Fruit fly (Drosophila melanogaster): ENCODE measurements around the gene CG17568.
A peak's percentile ranks its signal among the peaks of the same experiment; 100 is the strongest.

CG17568 gene

DNA sequence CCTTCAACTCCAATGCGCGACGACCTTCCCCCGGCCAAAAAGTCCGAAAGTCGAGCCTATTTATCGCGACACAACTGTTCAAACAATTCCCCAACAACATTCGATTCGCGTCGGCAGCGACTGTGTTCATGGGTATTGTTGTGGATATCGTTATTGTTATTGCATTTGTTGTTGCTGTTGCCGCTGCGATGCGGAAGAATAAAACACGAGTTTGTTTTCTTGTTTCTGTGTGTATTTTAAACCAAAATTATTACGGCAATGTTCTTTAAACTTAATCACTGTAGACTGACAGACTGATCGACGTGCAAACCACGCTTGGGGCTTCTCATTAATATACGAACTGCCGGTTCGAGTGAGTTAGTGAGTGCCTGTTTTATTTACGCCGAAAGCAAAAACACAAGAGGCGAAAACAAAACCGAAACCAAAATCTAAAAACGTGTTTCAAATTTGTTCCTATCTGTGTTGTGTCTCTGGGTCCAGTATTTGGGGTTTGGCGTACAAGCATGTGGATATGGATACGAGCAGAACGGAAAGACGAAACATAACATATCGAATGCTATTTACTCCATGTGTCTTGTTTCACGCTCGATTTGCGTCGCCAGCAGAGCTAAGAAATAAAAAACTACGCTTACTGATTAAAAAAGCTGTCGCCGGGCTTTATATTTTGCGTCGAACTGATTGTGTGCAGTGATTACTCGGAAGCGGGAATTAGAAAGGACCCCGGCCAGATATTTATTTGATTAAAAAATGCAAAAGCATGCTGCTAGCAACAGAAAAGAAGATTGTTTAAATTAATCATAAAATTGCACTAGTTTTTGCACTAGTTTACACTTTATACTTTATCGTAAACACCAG is 21.7 kb downstream of the CG17568 start:
- TF ChIP-seq CG15710 (tag; optimal IDR thresholded peaks at IDR 0.05) (no peak), CG12605 (GFP tag; IDR thresholded peaks at IDR 0.05) (no peak), Pif1A (GFP tag; optimal IDR thresholded peaks at IDR 0.05) (no peak), CG32121 (GFP tag; IDR thresholded peaks at IDR 0.05) (no peak), CG17806 (tag; optimal IDR thresholded peaks at IDR 0.05) (no peak), CG4496 (GFP tag; IDR thresholded peaks at IDR 0.05) (peak; percentile 2; the same call in 1 of the 3 replicates), rn (GFP tag; IDR thresholded peaks at IDR 0.05) (0 out of 2 replicates have a peak, but pooled peaks have one; percentile 0)

DNA sequence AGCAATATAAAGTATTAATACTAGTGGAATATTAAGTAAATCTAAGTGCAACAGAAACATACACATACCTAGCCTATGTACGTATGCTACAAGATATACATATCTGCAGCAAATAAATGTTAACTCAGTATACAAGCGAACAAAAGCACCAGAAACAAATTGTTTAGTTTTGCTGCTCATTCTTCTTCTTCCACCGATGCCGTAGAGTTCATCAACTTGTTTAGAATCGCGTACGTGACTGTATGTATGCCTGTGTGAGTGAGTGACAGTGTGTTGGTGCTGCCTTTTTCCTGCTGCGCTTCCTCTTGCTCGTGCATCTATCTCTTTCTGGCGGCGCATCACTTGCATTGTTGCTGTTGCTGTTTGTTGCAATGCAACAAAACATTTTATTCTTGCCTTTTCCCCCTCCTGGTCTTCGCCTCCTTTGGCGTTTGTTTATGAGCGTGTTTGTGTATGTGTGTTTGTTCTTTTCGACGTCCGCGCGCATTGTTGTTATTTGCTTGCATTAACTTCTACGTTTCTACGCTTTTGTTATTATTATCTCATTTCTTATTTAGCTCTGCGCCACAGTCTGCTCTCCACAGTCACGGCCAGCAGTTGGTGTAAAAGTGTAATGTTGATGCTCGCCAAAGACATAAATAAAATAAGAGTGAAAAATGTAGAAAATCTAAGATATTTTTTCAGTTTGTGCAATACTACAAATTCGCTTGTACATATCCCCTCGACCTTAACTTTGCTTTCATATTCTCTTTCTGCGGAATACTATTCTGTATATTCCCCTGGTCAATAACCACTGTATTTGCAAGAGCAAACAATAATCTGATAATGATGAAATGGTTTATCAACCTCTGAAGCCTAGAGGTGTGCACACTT is 22.6 kb downstream of the CG17568 start:
- TF ChIP-seq Pif1A (GFP tag; optimal IDR thresholded peaks at IDR 0.05): peak; percentile 51
- peak; percentile 70 for TF ChIP-seq CG14655 (GFP tag; optimal IDR thresholded peaks at IDR 0.05)
- peak; percentile 43; the same call in 1 of the 2 replicates for TF ChIP-seq Ets98B (GFP tag; IDR thresholded peaks at IDR 0.05)
- TF ChIP-seq CG34367 (tag; optimal IDR thresholded peaks at IDR 0.05): no peak
- TF ChIP-seq CG32121 (GFP tag; IDR thresholded peaks at IDR 0.05): peak; percentile 55
- no peak for TF ChIP-seq D1 (tag; optimal IDR thresholded peaks at IDR 0.05)
- TF ChIP-seq EcR (GFP tag; optimal IDR thresholded peaks at IDR 0.05): peak; percentile 43
- 0 out of 2 replicates have a peak, but pooled peaks have one; percentile 21 for TF ChIP-seq rn (GFP tag; IDR thresholded peaks at IDR 0.05)
- peak; percentile 26 for TF ChIP-seq CG9948 (tag; optimal IDR thresholded peaks at IDR 0.05)
- peak; percentile 67; the same call in 2 of the 3 replicates for TF ChIP-seq fd96Ca (GFP tag; IDR thresholded peaks at IDR 0.05)
- TF ChIP-seq CG8301 (tag; optimal IDR thresholded peaks at IDR 0.05): peak; percentile 61
- peak; percentile 27 for TF ChIP-seq Snoo (tag; optimal IDR thresholded peaks at IDR 0.05)
- no peak for TF ChIP-seq CG10348 (GFP tag; IDR thresholded peaks at IDR 0.05)
- peak; percentile 53 for TF ChIP-seq CG8159 (tag; optimal IDR thresholded peaks at IDR 0.05)
- peak; percentile 10 for TF ChIP-seq Pif1B (GFP tag; optimal IDR thresholded peaks at IDR 0.05)
- peak; percentile 33 for TF ChIP-seq CG17806 (tag; optimal IDR thresholded peaks at IDR 0.05)
- peak; percentile 29 for TF ChIP-seq CG15710 (tag; optimal IDR thresholded peaks at IDR 0.05)
- peak; percentile 61 for TF ChIP-seq CG4496 (GFP tag; IDR thresholded peaks at IDR 0.05)
- TF ChIP-seq CG12605 (GFP tag; IDR thresholded peaks at IDR 0.05): no peak
- TF ChIP-seq gl (tag; optimal IDR thresholded peaks at IDR 0.05): no peak
- TF ChIP-seq CG13204 (GFP tag; optimal IDR thresholded peaks at IDR 0.05): no peak

DNA sequence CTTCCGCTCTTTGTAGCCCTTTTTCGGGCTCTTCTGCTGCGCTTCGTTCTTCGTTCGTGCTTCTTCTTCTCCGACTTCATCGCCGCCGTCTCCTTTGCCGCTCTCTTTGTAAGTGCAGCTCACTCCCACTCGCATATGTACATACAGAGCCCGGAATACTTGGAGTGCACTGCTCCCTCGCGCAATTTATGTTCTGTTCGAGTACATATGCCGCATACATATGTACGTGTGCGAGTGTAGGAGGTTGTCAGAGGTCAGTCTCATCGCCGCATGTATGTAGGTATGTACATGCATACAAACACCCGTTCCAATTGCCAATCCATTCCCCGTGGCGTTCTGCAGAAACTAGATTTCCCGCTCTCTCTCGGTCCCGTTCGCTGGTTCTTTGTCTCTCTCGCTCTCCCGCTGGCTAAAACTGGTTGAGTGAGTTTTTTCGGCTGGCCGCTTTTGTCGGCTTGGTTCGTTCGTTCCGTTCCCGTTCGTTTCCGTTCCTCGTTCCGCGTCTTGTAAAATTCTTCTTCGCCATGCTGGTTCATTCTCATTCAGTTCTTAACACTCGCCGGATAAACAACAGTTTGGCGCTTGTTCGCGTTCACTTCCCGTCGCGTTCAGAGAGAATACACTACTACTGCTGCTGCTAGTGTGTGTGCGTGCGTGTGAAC is 23.4 kb downstream of the CG17568 start:
- peak; percentile 52 for TF ChIP-seq Pif1A (GFP tag; optimal IDR thresholded peaks at IDR 0.05)
- TF ChIP-seq fd96Ca (GFP tag; IDR thresholded peaks at IDR 0.05): no peak
- no peak for TF ChIP-seq CG8301 (tag; optimal IDR thresholded peaks at IDR 0.05)
- TF ChIP-seq CG9948 (tag; optimal IDR thresholded peaks at IDR 0.05): no peak
- TF ChIP-seq CG14655 (GFP tag; optimal IDR thresholded peaks at IDR 0.05): no peak
- no peak for TF ChIP-seq CG15710 (tag; optimal IDR thresholded peaks at IDR 0.05)
- no peak for TF ChIP-seq CG10348 (GFP tag; IDR thresholded peaks at IDR 0.05)
- no peak for TF ChIP-seq rn (GFP tag; IDR thresholded peaks at IDR 0.05)
- TF ChIP-seq CG34367 (tag; optimal IDR thresholded peaks at IDR 0.05): peak; percentile 6
- no peak for TF ChIP-seq D1 (tag; optimal IDR thresholded peaks at IDR 0.05)
- TF ChIP-seq EcR (GFP tag; optimal IDR thresholded peaks at IDR 0.05): peak; percentile 99
- peak; percentile 47; the same call in 1 of the 2 replicates for TF ChIP-seq CG12605 (GFP tag; IDR thresholded peaks at IDR 0.05)
- TF ChIP-seq CG13204 (GFP tag; optimal IDR thresholded peaks at IDR 0.05): peak; percentile 43
- peak; percentile 41 for TF ChIP-seq Snoo (tag; optimal IDR thresholded peaks at IDR 0.05)
- TF ChIP-seq CG17806 (tag; optimal IDR thresholded peaks at IDR 0.05): peak; percentile 3
- TF ChIP-seq CG4496 (GFP tag; IDR thresholded peaks at IDR 0.05): peak; percentile 7; the same call in 1 of the 3 replicates
- TF ChIP-seq Ets98B (GFP tag; IDR thresholded peaks at IDR 0.05): peak; percentile 61; the same call in 1 of the 2 replicates
- no peak; the same call in 1 of the 2 replicates for TF ChIP-seq CG32121 (GFP tag; IDR thresholded peaks at IDR 0.05)
- TF ChIP-seq CG8159 (tag; optimal IDR thresholded peaks at IDR 0.05): peak; percentile 45
- TF ChIP-seq gl (tag; optimal IDR thresholded peaks at IDR 0.05): no peak
- peak; percentile 24 for TF ChIP-seq Pif1B (GFP tag; optimal IDR thresholded peaks at IDR 0.05)

DNA sequence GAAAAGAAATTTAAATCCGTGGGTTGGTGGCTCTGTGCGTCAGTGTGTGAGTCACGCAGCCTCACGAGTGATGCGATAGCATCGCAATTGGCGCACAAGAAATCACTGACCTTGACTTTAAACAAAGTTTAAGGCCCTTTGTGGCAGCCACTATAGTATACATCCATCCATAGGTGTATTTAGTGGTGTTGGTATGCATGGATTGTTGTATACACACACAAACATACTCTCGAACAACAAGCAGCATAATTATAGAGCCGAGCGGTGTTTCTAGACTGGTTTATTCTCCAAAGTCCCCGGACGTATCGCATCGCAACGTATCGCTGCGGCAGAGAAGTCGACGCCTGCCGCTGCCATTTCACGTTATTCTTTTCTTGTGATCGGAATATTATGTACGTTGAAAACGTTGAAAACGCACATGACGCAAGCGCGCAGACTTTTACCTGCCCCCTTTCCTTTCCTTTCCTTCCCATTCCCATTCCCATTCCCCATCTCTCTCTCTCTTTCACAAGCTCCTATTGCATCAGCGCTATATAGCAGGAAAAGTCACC is 24.7 kb downstream of the CG17568 start:
- TF ChIP-seq EcR (GFP tag; optimal IDR thresholded peaks at IDR 0.05) (peak; percentile 94), CG13204 (GFP tag; optimal IDR thresholded peaks at IDR 0.05) (no peak), CG12605 (GFP tag; IDR thresholded peaks at IDR 0.05) (no peak), CG14655 (GFP tag; optimal IDR thresholded peaks at IDR 0.05) (no peak), Snoo (tag; optimal IDR thresholded peaks at IDR 0.05) (no peak), CG4496 (GFP tag; IDR thresholded peaks at IDR 0.05) (peak; percentile 28; the same call in 1 of the 3 replicates), D1 (tag; optimal IDR thresholded peaks at IDR 0.05) (no peak), CG8159 (tag; optimal IDR thresholded peaks at IDR 0.05) (no peak), CG8301 (tag; optimal IDR thresholded peaks at IDR 0.05) (no peak)
